Fruit fly (Drosophila melanogaster) whole organism, embryonic: ENCODE data around the gene CG13829.

Experiments used
- Adf1 ChIP-seq: fragments of 200-800 bp; sonication (Bioruptor generic); IDR thresholded peaks from 2 replicates; pipeline ENCODE4 v1.3.6; 2022; ENCODE audit warnings: missing biosample characterization, missing genetic modification characterization
- C15 ChIP-seq: fragments of 200-800 bp; sonication (Bioruptor generic); IDR thresholded peaks from 3 replicates; pipeline ENCODE4 v1.3.6; 2022; ENCODE audit warnings: missing biosample characterization, missing genetic modification characterization
- CG10654 ChIP-seq: fragments of 200-800 bp; sonication (Bioruptor generic); optimal IDR thresholded peaks from 2 replicates; lab custom pipeline; 2016; ENCODE audit warnings: missing biosample characterization, missing genetic modification characterization
- CG12155 ChIP-seq: fragments of 200-800 bp; sonication (Bioruptor generic); optimal IDR thresholded peaks from 3 replicates; lab custom pipeline; 2016; ENCODE audit warnings: missing biosample characterization, missing genetic modification characterization
- CG12391 ChIP-seq: fragments of 200-800 bp; sonication (Bioruptor generic); optimal IDR thresholded peaks from 3 replicates; lab custom pipeline; 2018; ENCODE audit warnings: missing biosample characterization, mild to moderate bottlenecking, missing genetic modification characterization, moderate library complexity
- CG16779 ChIP-seq: fragments of 200-800 bp; sonication (Bioruptor generic); IDR thresholded peaks from 2 replicates; pipeline ENCODE4 v1.3.6; 2022; ENCODE audit warnings: missing biosample characterization, missing genetic modification characterization
- CG16813 ChIP-seq: fragments of 200-800 bp; sonication (Bioruptor generic); IDR thresholded peaks from 3 replicates; pipeline ENCODE4 v1.3.6; 2022; ENCODE audit warnings: missing biosample characterization, missing genetic modification characterization; ENCODE audit not compliant: partially characterized antibody
- CG17829 ChIP-seq: fragments of 200-800 bp; optimal IDR thresholded peaks from 2 replicates; lab custom pipeline; 2019; ENCODE audit warnings: missing biosample characterization, mild to moderate bottlenecking, missing genetic modification characterization, moderate library complexity
- CG2120 ChIP-seq: fragments of 200-800 bp; sonication (Bioruptor generic); optimal IDR thresholded peaks from 3 replicates; lab custom pipeline; 2016; ENCODE audit warnings: missing biosample characterization, missing genetic modification characterization
- CG2875 ChIP-seq: fragments of 200-800 bp; sonication (Bioruptor generic); optimal IDR thresholded peaks from 2 replicates; lab custom pipeline; 2017; ENCODE audit warnings: missing biosample characterization, mild to moderate bottlenecking, missing genetic modification characterization, missing genetic modification reagents
- CG31224 ChIP-seq: fragments of 200-800 bp; sonication (Bioruptor generic); IDR thresholded peaks from 2 replicates; pipeline ENCODE4 v1.3.6; 2022; ENCODE audit warnings: missing biosample characterization, missing genetic modification characterization
- CG32767 ChIP-seq: fragments of 200-800 bp; sonication (Bioruptor generic); IDR thresholded peaks from 2 replicates; pipeline ENCODE4 v1.3.6; 2022; ENCODE audit warnings: missing biosample characterization, missing genetic modification characterization
- CG4707 ChIP-seq: fragments of 200-800 bp; sonication (Bioruptor generic); optimal IDR thresholded peaks from 2 replicates; lab custom pipeline; 2018; ENCODE audit warnings: missing biosample characterization, mild to moderate bottlenecking, missing genetic modification characterization, moderate library complexity
- CG6272 ChIP-seq: fragments of 200-800 bp; sonication (Bioruptor generic); IDR thresholded peaks from 2 replicates; pipeline ENCODE4 v1.3.6; 2022; ENCODE audit warnings: missing biosample characterization, missing genetic modification characterization
- CG8359 ChIP-seq: fragments of 200-800 bp; sonication (Bioruptor generic); optimal IDR thresholded peaks from 2 replicates; lab custom pipeline; 2017; ENCODE audit warnings: missing biosample characterization, mild to moderate bottlenecking, missing genetic modification characterization, borderline replicate concordance
- Chrac-16 ChIP-seq: fragments of 200-800 bp; sonication (Bioruptor generic); optimal IDR thresholded peaks from 3 replicates; lab custom pipeline; 2016; ENCODE audit warnings: missing biosample characterization, missing genetic modification characterization
- D19B ChIP-seq: fragments of 200-800 bp; sonication (Bioruptor generic); optimal IDR thresholded peaks from 2 replicates; lab custom pipeline; 2017; ENCODE audit warnings: missing biosample characterization, mild to moderate bottlenecking, missing genetic modification characterization
- Ets65A ChIP-seq: fragments of 200-800 bp; sonication (Bioruptor generic); peaks from one replicate; lab custom pipeline; 2016; ENCODE audit warnings: missing biosample characterization, missing genetic modification characterization
- Hr78 ChIP-seq, 2 experiments: fragments of 200-800 bp in 1 of 2; fragments of >200 bp in 1 of 2; sonication (Bioruptor generic) in 1 of 2; optimal IDR thresholded peaks; 2 replicates each; lab custom pipeline; 2017 to 2019; ENCODE audit warnings: missing biosample characterization in 2 of 2, missing genetic modification characterization in 2 of 2, mild to moderate bottlenecking in 1 of 2, moderate library complexity in 1 of 2
- Kr ChIP-seq: fragments of 200-800 bp; sonication (Bioruptor generic); optimal IDR thresholded peaks from 2 replicates; lab custom pipeline; 2017; ENCODE audit warnings: missing biosample characterization, mild to moderate bottlenecking, missing genetic modification characterization
- Med ChIP-seq: fragments of 200-800 bp; sonication (Bioruptor generic); peaks from one replicate; lab custom pipeline; 2016; ENCODE audit warnings: missing biosample characterization, missing genetic modification characterization, mild to moderate bottlenecking, inconsistent platforms, moderate library complexity
- Neu2 ChIP-seq: fragments of 200-800 bp; sonication (Bioruptor generic); optimal IDR thresholded peaks from 3 replicates; lab custom pipeline; 2016; ENCODE audit warnings: missing biosample characterization, missing genetic modification characterization, borderline replicate concordance
- Six4 ChIP-seq: fragments of 200-800 bp; sonication (Bioruptor generic); optimal IDR thresholded peaks from 2 replicates; lab custom pipeline; 2016; ENCODE audit warnings: missing biosample characterization, missing genetic modification characterization
- TFAM ChIP-seq: fragments of 200-800 bp; sonication (Bioruptor generic); optimal IDR thresholded peaks from 2 replicates; lab custom pipeline; 2017; ENCODE audit warnings: missing biosample characterization, missing genetic modification characterization, inconsistent platforms
- YL-1 ChIP-seq: fragments of 200-800 bp; sonication (Bioruptor generic); optimal IDR thresholded peaks from 3 replicates; lab custom pipeline; 2017; ENCODE audit warnings: missing biosample characterization, mild to moderate bottlenecking, missing genetic modification characterization
- abd-A ChIP-seq: fragments of 200-800 bp; sonication (Bioruptor generic); optimal IDR thresholded peaks from 3 replicates; lab custom pipeline; 2019; ENCODE audit warnings: missing biosample characterization, mild to moderate bottlenecking, missing genetic modification characterization, moderate library complexity
- cad ChIP-seq: fragments of >200 bp; optimal IDR thresholded peaks from 2 replicates; lab custom pipeline; 2017; ENCODE audit warnings: missing biosample characterization, missing genetic modification characterization
- cwo ChIP-seq: fragments of 200-800 bp; sonication (Bioruptor generic); optimal IDR thresholded peaks from 3 replicates; lab custom pipeline; 2017; ENCODE audit warnings: missing biosample characterization, missing genetic modification characterization, mild to moderate bottlenecking, moderate library complexity, missing genetic modification reagents
- dysf ChIP-seq: fragments of 200-800 bp; sonication (Bioruptor generic); IDR thresholded peaks from 3 replicates; pipeline ENCODE4 v1.3.6; 2022; ENCODE audit warnings: missing biosample characterization, missing genetic modification characterization
- gem ChIP-seq: fragments of 200-800 bp; sonication (Bioruptor generic); optimal IDR thresholded peaks from 2 replicates; lab custom pipeline; 2019; ENCODE audit warnings: missing biosample characterization, mild to moderate bottlenecking, missing genetic modification characterization, moderate library complexity
- gro ChIP-seq: fragments of 200-800 bp; sonication (Bioruptor generic); optimal IDR thresholded peaks from 2 replicates; lab custom pipeline; 2016; ENCODE audit warnings: missing biosample characterization, missing genetic modification characterization
- hbn ChIP-seq: fragments of 200-800 bp; sonication (Bioruptor generic); IDR thresholded peaks from 2 replicates; pipeline ENCODE4 v1.3.6; 2022; ENCODE audit warnings: missing biosample characterization, missing genetic modification characterization; ENCODE audit not compliant: partially characterized antibody
- nmo ChIP-seq: fragments of 200-800 bp; sonication (Bioruptor generic); optimal IDR thresholded peaks from 2 replicates; lab custom pipeline; 2018; ENCODE audit warnings: missing biosample characterization, mild to moderate bottlenecking, missing genetic modification characterization, moderate library complexity
- row ChIP-seq: fragments of 200-800 bp; sonication (Bioruptor generic); IDR thresholded peaks from 3 replicates; pipeline ENCODE4 v1.3.6; 2022; ENCODE audit warnings: missing biosample characterization, missing genetic modification characterization
- sc ChIP-seq, 3 experiments: fragments of >200 bp in 2 of 3; fragments of 200-800 bp in 1 of 3; sonication (Bioruptor generic) in 1 of 3; optimal IDR thresholded peaks; 2 replicates in 2 of 3; 3 replicates in 1 of 3; lab custom pipeline; 2017; ENCODE audit warnings: mild to moderate bottlenecking in 1 of 3, missing biosample characterization in 1 of 3, missing genetic modification characterization in 1 of 3, missing genetic modification reagents in 1 of 3
- sens ChIP-seq: fragments of 200-800 bp; sonication (Bioruptor generic); peaks from one replicate; lab custom pipeline; 2016; ENCODE audit warnings: missing biosample characterization, missing genetic modification characterization
- sr ChIP-seq: fragments of 200-800 bp; sonication (Bioruptor generic); IDR thresholded peaks from 3 replicates; pipeline ENCODE4 v1.3.6; 2022; ENCODE audit warnings: missing biosample characterization, missing genetic modification characterization
- tap ChIP-seq: fragments of 200-800 bp; optimal IDR thresholded peaks from 3 replicates; lab custom pipeline; 2019; ENCODE audit warnings: missing biosample characterization, mild to moderate bottlenecking, missing genetic modification characterization, moderate library complexity
- wdn ChIP-seq: fragments of 200-800 bp; sonication (Bioruptor generic); IDR thresholded peaks from 2 replicates; pipeline ENCODE4 v1.3.6; 2022; ENCODE audit warnings: missing biosample characterization, missing genetic modification characterization
- zfh2 ChIP-seq: fragments of 200-800 bp; sonication (Bioruptor generic); optimal IDR thresholded peaks from 2 replicates; lab custom pipeline; 2016; ENCODE audit warnings: missing biosample characterization, missing genetic modification characterization

CG13829 gene

DNA sequence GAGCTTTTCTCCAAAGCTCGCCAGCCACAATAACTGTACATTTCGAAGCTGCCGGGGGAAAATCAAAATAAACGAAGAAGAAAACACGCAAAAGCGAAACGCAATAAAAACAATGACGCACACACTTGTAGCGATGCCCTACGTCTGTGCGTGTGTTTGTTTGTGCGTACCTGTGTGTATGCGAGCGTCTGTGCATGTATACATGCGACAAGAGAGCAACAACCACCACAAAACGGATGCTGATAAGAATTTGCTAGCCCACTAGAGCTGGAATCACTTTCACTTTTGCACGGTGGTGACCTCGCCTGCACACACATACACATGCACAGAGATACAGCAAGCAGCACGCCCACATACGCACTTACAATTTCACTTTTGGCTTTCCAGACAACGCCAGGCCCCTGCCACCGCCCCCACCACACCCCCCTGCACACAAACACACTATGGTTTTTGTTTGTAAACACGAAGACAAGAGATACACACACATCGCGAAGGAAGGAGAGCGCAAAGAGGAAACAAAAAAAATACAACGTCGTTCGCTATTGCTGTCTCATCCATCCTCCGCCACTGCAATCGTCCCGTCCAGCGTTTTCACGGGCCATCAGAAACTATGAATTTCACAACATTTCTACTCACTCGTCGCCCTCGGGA, 4.1 kb downstream of the CG13829 start (continued):
- no peak for TF ChIP-seq gro (GFP tag; lab: Kevin White, UChicago)
- no peak for TF ChIP-seq CG16813 (GFP tag; lab: Robert Waterston, UW)
- TF ChIP-seq Neu2 (GFP tag; lab: Kevin White, UChicago): no peak
- no peak for TF ChIP-seq zfh2
- TF ChIP-seq CG4707 (GFP tag; lab: Kevin White, UChicago): peak; percentile 35
- TF ChIP-seq CG8359: no peak
- TF ChIP-seq cwo (GFP tag; lab: Kevin White, UChicago): no peak
- TF ChIP-seq CG12391: no peak
- no peak for TF ChIP-seq Six4 (GFP tag; lab: Kevin White, UChicago)
- TF ChIP-seq tap (tag; lab: Kevin White, UChicago): peak; percentile 2
- TF ChIP-seq TFAM: no peak
- TF ChIP-seq cad (GFP tag; lab: Kevin White, UChicago): peak; percentile 51
- peak; percentile 4 for TF ChIP-seq CG2875 (GFP tag; lab: Kevin White, UChicago)
- TF ChIP-seq Hr78 (GFP tag; optimal IDR thresholded peaks at IDR 0.05; lab: Kevin White, UChicago): peak in 1 of 2 experiments; percentile 96
- TF ChIP-seq YL-1 (GFP tag; lab: Kevin White, UChicago): peak; percentile 56
- TF ChIP-seq CG10654 (GFP tag; lab: Kevin White, UChicago): no peak
- no peak for TF ChIP-seq D19B (GFP tag; lab: Kevin White, UChicago)
- TF ChIP-seq C15 (GFP tag; lab: Robert Waterston, UW): no peak
- no peak for TF ChIP-seq CG6272 (GFP tag; lab: Robert Waterston, UW)
- peak; percentile 99 for TF ChIP-seq CG32767
- TF ChIP-seq CG16779: peak; percentile 44; the same call in 1 of the 2 replicates
- no peak for TF ChIP-seq CG12155 (GFP tag; lab: Kevin White, UChicago)
- TF ChIP-seq abd-A (tag; lab: Kevin White, UChicago): peak; percentile 91
- no peak for TF ChIP-seq CG17829 (tag; lab: Kevin White, UChicago)
- TF ChIP-seq nmo: peak; percentile 46
- TF ChIP-seq Chrac-16 (GFP tag; lab: Kevin White, UChicago): no peak
- 0 out of 2 replicates have a peak, but pooled peaks have one; percentile 29 for TF ChIP-seq wdn (GFP tag; lab: Robert Waterston, UW)
- TF ChIP-seq CG31224 (GFP tag; lab: Robert Waterston, UW): no peak

DNA sequence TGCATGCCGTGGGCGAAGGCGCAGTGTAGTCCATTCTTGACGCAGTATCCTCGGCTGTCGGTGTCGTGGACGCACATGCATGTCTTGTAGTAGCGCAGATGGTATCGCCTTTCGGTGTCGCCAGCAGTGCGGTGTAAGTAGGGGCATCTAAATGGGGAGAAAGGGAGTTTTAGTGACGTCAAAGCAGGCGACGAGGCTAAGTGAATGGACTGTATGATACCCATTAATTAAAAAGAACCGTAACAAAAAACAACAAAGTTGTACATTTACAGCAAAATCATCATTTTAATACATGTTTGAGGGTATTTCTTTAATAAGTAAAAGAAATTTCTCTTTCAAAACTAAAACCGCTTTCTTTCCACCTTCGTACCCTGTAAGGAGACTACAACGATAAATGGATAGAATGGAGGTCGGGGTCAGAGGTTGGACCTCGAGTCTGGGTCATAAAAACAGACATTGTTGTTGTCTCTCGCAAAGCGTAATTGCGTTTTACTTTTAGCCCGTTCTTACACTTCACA, 4.7 kb downstream of the CG13829 start:
- TF ChIP-seq sc (optimal IDR thresholded peaks at IDR 0.05; lab: Kevin White, UChicago) (no peak), sc (GFP tag; optimal IDR thresholded peaks at IDR 0.05; lab: Kevin White, UChicago) (no peak), row (GFP tag; lab: Robert Waterston, UW) (peak; percentile 43; the same call in 1 of the 3 replicates), D19B (GFP tag; lab: Kevin White, UChicago) (peak; percentile 90), gem (peak; percentile 3), Ets65A (peak; percentile 48), sr (GFP tag; lab: Robert Waterston, UW) (no peak), CG2120 (GFP tag; lab: Kevin White, UChicago) (peak; percentile 50), dysf (0 out of 3 replicates have a peak, but pooled peaks have one; percentile 18), sens (GFP tag; lab: Kevin White, UChicago) (peak; percentile 58), Adf1 (no peak), hbn (no peak), Kr (GFP tag; lab: Kevin White, UChicago) (no peak), Med (GFP tag; lab: Kevin White, UChicago) (peak; percentile 58)
